Worm (Caenorhabditis elegans) whole organism, early embryonic: Measurements from ENCODE around the gene phy-2.
"Not testable (repeated sequence)": the region's sequence is repeated elsewhere in the genome, so short reads cannot be mapped to it uniquely, and the experiment has no call there.

Source experiments
- B0310.2 ChIP-seq: sonication (generic microtip); optimal IDR thresholded peaks from 2 replicates; lab custom pipeline; 2016; ENCODE audit warnings: mild to moderate bottlenecking, missing genetic modification characterization, missing compliant biosample characterization
- F13C5.2 ChIP-seq: sonication (generic microtip); optimal IDR thresholded peaks from 2 replicates; lab custom pipeline; 2017; ENCODE audit warnings: mild to moderate bottlenecking, missing genetic modification characterization, inconsistent platforms, missing compliant biosample characterization
- aly-1 ChIP-seq: sonication (generic microtip); optimal IDR thresholded peaks from 2 replicates; lab custom pipeline; 2016; ENCODE audit warnings: missing genetic modification characterization, missing compliant biosample characterization
- ama-1 ChIP-seq: fragments of 150-350 bp; optimal IDR thresholded peaks from 2 replicates; lab custom pipeline; 2014
- ceh-13 ChIP-seq: fragments of 200-800 bp; sonication (Bioruptor generic); optimal IDR thresholded peaks from 2 replicates; lab custom pipeline; 2018; ENCODE audit warnings: mild to moderate bottlenecking, missing genetic modification characterization, missing compliant biosample characterization
- ceh-36 ChIP-seq: sonication (generic microtip); optimal IDR thresholded peaks from 2 replicates; lab custom pipeline; 2016; ENCODE audit warnings: missing genetic modification characterization, inconsistent platforms, missing compliant biosample characterization
- ets-7 ChIP-seq: sonication (generic microtip); optimal IDR thresholded peaks from 2 replicates; lab custom pipeline; 2016; ENCODE audit warnings: missing genotype, missing genetic modification characterization, missing compliant biosample characterization
- flt-1 ChIP-seq: fragments of 200-800 bp; sonication (Bioruptor generic); IDR thresholded peaks from 2 replicates; pipeline ENCODE4 v1.3.6; 2022; ENCODE audit warnings: missing genetic modification characterization, missing compliant biosample characterization
- hmbx-1 ChIP-seq: sonication (generic microtip); optimal IDR thresholded peaks from 2 replicates; lab custom pipeline; 2016; ENCODE audit warnings: mild to moderate bottlenecking, missing genetic modification characterization, missing compliant biosample characterization
- hmg-4 ChIP-seq: fragments of 200-800 bp; sonication (Bioruptor generic); optimal IDR thresholded peaks from 2 replicates; lab custom pipeline; 2018; ENCODE audit warnings: mild to moderate bottlenecking, missing genetic modification characterization, missing compliant biosample characterization
- hnd-1 ChIP-seq: sonication (generic microtip); optimal IDR thresholded peaks from 2 replicates; lab custom pipeline; 2016; ENCODE audit warnings: missing genetic modification characterization, missing compliant biosample characterization
- pes-1 ChIP-seq: fragments of 200-800 bp; sonication (Bioruptor generic); IDR thresholded peaks from 2 replicates; pipeline ENCODE4 v1.3.6; 2022; ENCODE audit warnings: missing genetic modification reagents, missing genetic modification characterization, missing compliant biosample characterization
- scrt-1 ChIP-seq: fragments of 200-800 bp; sonication (Bioruptor generic); IDR thresholded peaks from 2 replicates; pipeline ENCODE4 v1.3.6; 2022; ENCODE audit warnings: missing genetic modification characterization, missing compliant biosample characterization
- sea-1 ChIP-seq: fragments of 200-800 bp; sonication (Bioruptor generic); conservative IDR thresholded peaks from 2 replicates; pipeline ENCODE4 v1.3.6; 2022; ENCODE audit warnings: missing genetic modification characterization, missing compliant biosample characterization
- tbx-11 ChIP-seq: fragments of 200-800 bp; sonication (Bioruptor generic); IDR thresholded peaks from 2 replicates; pipeline ENCODE4 v1.3.6; 2022; ENCODE audit warnings: missing genetic modification characterization, missing compliant biosample characterization
- tbx-37 ChIP-seq: fragments of 200-800 bp; sonication (Bioruptor generic); conservative IDR thresholded peaks from 2 replicates; pipeline ENCODE4 v1.3.6; 2022; ENCODE audit warnings: missing genetic modification reagents, missing genetic modification characterization, missing compliant biosample characterization
- tra-4 ChIP-seq: sonication (generic microtip); optimal IDR thresholded peaks from 2 replicates; lab custom pipeline; 2017; ENCODE audit warnings: missing genetic modification characterization, missing compliant biosample characterization

Gene phy-2

DNA sequence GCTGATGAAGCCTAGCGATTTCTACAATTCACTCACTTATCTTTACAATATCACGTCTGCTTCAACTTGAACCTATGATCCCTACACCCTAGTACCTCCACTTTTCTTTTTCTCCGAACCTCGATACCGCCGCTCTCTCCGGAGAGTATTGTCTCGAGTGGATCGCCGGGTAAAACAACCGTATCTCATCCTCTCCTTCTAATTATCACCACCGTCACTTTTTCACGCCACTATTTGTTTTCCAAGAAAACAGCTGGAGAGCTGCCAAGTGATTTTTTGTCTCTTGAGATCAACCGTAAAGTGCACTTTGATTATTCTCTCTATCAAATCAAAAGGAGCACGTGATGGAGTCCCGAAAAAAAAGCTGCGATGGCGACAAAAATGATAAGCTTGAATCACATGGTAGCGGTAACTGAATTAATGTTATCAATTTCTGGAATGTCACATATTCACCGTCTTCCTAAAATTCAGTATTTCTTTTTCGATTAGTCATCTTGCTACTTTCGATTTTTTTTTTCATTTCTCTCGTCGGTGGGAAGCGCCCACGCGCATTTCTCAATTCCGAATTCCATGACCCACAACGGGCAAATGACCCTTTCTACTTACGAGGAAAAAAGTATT lies 16.1 kb downstream of the phy-2 start:
- no peak for TF ChIP-seq aly-1 (tag; lab: Kevin White, UChicago)
- no peak for TF ChIP-seq hmg-4
- TF ChIP-seq B0310.2 (tag; lab: Kevin White, UChicago) = no peak
- no peak for TF ChIP-seq hmbx-1 (tag; lab: Kevin White, UChicago)
- TF ChIP-seq ama-1 (lab: Kevin White, UChicago) = no peak
- no peak for TF ChIP-seq ets-7 (tag; lab: Kevin White, UChicago)
- no peak for TF ChIP-seq scrt-1
- no peak for TF ChIP-seq F13C5.2
- TF ChIP-seq pes-1 = no peak
- TF ChIP-seq ceh-13 (GFP tag; lab: Kevin White, UChicago) = no peak
- TF ChIP-seq tra-4 (tag; lab: Kevin White, UChicago) = no peak

DNA sequence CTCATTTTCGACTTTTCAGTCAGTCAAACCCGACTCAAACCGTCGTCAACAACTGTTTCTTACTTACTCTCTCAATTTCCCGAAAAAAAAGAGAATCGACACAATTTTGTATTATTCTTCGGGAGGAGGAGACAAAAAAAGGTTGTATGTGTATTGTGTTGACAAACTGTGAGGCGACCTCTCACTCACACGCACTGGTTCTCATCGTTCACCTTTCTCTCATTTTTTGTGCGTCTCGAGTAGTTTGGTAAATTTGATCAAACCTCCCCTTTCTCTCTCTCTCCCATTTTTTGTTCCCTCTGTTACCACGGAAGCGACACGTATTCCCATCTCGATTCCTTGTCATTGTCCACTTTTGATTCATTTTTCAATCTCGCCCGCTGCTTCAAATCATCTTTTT lies 17.0 kb downstream of the phy-2 start:
- no peak for TF ChIP-seq tbx-37 (GFP tag; lab: Robert Waterston, UW)
- no peak for TF ChIP-seq hmg-4
- no peak for TF ChIP-seq ets-7 (tag; lab: Kevin White, UChicago)

DNA sequence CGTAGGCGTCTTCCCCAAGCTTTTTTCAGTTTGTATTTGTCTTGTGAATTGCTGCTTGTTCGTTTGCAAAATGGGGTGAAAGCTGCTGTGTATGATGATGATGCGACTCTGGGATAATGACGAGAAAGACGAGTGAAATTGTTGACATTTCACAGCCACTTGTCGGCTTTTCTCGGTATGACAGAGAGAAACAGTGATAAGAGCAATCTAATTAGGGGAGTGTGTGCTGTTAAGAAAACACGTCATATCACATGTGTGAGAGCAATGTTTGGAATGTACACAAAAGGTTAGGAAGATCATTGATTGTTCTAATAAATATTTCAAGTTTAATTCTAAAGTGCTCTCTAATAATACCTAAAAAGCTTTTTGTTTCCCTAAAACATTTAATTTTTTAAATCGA lies 18.1 kb downstream of the phy-2 start:
- TF ChIP-seq ceh-36 (tag; lab: Kevin White, UChicago) (no peak), hmbx-1 (tag; lab: Kevin White, UChicago) (no peak), ceh-13 (GFP tag; lab: Kevin White, UChicago) (no peak), aly-1 (tag; lab: Kevin White, UChicago) (no peak), pes-1 (no peak), hmg-4 (no peak), ets-7 (tag; lab: Kevin White, UChicago) (no peak), scrt-1 (no peak), hnd-1 (tag; lab: Kevin White, UChicago) (no peak)

- TF ChIP-seq hmbx-1 (tag; lab: Kevin White, UChicago) (no peak), ceh-36 (tag; lab: Kevin White, UChicago) (no peak), ama-1 (lab: Kevin White, UChicago) (no peak), hnd-1 (tag; lab: Kevin White, UChicago) (no peak), hmg-4 (no peak), tbx-11 (GFP tag; lab: Robert Waterston, UW) (no peak), tra-4 (tag; lab: Kevin White, UChicago) (no peak), ets-7 (tag; lab: Kevin White, UChicago) (no peak), ceh-13 (GFP tag; lab: Kevin White, UChicago) (no peak), B0310.2 (tag; lab: Kevin White, UChicago) (no peak), pes-1 (no peak), flt-1 (GFP tag; lab: Robert Waterston, UW) (no peak), scrt-1 (no peak), F13C5.2 (no peak)
Observed at ce11 chrIV:12196608-12197007, 19.2 kb downstream of the phy-2 start.

- no peak for TF ChIP-seq ets-7 (tag; lab: Kevin White, UChicago)
- no peak for TF ChIP-seq flt-1 (GFP tag; lab: Robert Waterston, UW)
- TF ChIP-seq tbx-37 (GFP tag; lab: Robert Waterston, UW) = no peak
- TF ChIP-seq ceh-13 (GFP tag; lab: Kevin White, UChicago) = no peak
- no peak for TF ChIP-seq hmg-4
Observed at ce11 chrIV:12194668-12195067, 21.1 kb downstream of the phy-2 start.

DNA sequence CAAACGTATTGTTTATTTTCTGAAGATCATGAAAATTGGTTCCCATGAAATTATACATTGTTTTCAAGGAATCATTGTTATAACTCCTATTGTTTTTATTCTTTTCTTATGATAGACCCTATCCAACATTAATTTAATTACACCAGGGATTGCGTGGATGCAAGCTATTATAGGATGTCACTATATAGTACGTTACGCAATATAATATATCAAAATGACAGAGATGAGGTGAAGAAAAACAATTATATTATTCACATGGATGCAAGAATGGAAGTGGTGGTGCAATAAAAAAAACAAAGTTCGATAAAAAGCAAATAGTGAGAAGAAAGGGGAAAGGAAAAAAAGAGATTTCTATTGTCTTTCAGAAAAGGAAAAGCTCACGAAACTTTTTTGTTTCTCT lies 22.4 kb downstream of the phy-2 start:
- no peak for TF ChIP-seq flt-1 (GFP tag; lab: Robert Waterston, UW)
- TF ChIP-seq tbx-37 (GFP tag; lab: Robert Waterston, UW) = no peak
- TF ChIP-seq B0310.2 (tag; lab: Kevin White, UChicago) = no peak
- no peak for TF ChIP-seq aly-1 (tag; lab: Kevin White, UChicago)

ce11 chrIV:12192104-12192763 lies 23.6 kb downstream of the phy-2 start:
- TF ChIP-seq tra-4 (tag; lab: Kevin White, UChicago) (no peak), hmbx-1 (tag; lab: Kevin White, UChicago) (no peak), ama-1 (lab: Kevin White, UChicago) (no peak), F13C5.2 (no peak), tbx-37 (GFP tag; lab: Robert Waterston, UW) (no peak), pes-1 (no peak), ceh-36 (tag; lab: Kevin White, UChicago) (no peak), sea-1 (no peak), aly-1 (tag; lab: Kevin White, UChicago) (no peak), hmg-4 (no peak), scrt-1 (no peak), ceh-13 (GFP tag; lab: Kevin White, UChicago) (no peak), B0310.2 (tag; lab: Kevin White, UChicago) (no peak), tbx-11 (GFP tag; lab: Robert Waterston, UW) (no peak), flt-1 (GFP tag; lab: Robert Waterston, UW) (no peak)

DNA sequence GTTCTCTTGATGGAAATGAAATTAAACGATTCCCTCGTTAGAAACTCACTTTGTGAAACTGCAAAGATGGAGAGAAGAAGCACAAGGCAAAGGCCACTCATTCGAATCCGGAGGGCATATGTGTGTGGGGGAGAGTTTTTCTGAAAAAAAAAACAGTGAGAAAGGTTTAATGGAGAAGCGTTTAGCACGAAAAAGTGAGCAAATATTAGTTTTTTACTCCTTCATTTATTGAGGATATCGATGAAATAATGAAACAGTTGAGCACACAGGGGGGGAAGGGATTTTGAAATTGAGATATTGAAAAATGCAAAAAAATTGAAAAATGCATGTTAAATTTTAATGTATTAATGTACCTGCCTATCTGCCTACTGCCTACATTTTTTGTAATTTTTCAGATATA lies 37.6 kb downstream of the phy-2 start, which contains the start of gene nlr-1:
TSS of gene nlr-1 (minus strand) at position 101 of the 400 bp plus-strand sequence.
- not testable (repeated sequence) for TF ChIP-seq hmbx-1 (tag; lab: Kevin White, UChicago); flt-1 (GFP tag; lab: Robert Waterston, UW); B0310.2 (tag; lab: Kevin White, UChicago)
